Worm (Caenorhabditis elegans) whole organism, L3 larva: ENCODE measurements around the gene ZK682.7.

Source experiments
- R02D3.7 ChIP-seq: fragments of 150-350 bp; optimal IDR thresholded peaks from 2 replicates; lab custom pipeline; 2014; ENCODE audit warnings: missing biosample characterization, missing genetic modification characterization
- ZK546.5 ChIP-seq: sonication (generic microtip); optimal IDR thresholded peaks from 2 replicates; lab custom pipeline; 2017; ENCODE audit warnings: missing biosample characterization, missing genetic modification characterization
- aly-2 ChIP-seq: fragments of 150-350 bp; optimal IDR thresholded peaks from 2 replicates; lab custom pipeline; 2014; ENCODE audit warnings: missing biosample characterization, missing genetic modification characterization
- ama-1 ChIP-seq: fragments of 150-350 bp; optimal IDR thresholded peaks from 2 replicates; lab custom pipeline; 2018
- ceh-16 ChIP-seq: sonication (generic microtip); optimal IDR thresholded peaks from 2 replicates; lab custom pipeline; 2017; ENCODE audit warnings: missing biosample characterization, missing genetic modification characterization
- ceh-28 ChIP-seq: fragments of 150-350 bp; optimal IDR thresholded peaks from 2 replicates; lab custom pipeline; 2014; ENCODE audit warnings: missing biosample characterization, missing genetic modification reagents, missing genetic modification characterization
- ceh-82 ChIP-seq: fragments of 150-350 bp; optimal IDR thresholded peaks from 2 replicates; lab custom pipeline; 2014; ENCODE audit warnings: missing biosample characterization, missing genetic modification characterization
- ceh-9 ChIP-seq: sonication (generic microtip); optimal IDR thresholded peaks from 2 replicates; lab custom pipeline; 2018; ENCODE audit warnings: missing biosample characterization, missing genetic modification characterization
- daf-12 ChIP-seq: fragments of 150-350 bp; optimal IDR thresholded peaks from 2 replicates; lab custom pipeline; 2014; ENCODE audit warnings: missing biosample characterization, missing genetic modification reagents, missing genetic modification characterization
- egl-27 ChIP-seq: sonication (generic microtip); optimal IDR thresholded peaks from 4 replicates; lab custom pipeline; 2017; ENCODE audit warnings: missing biosample characterization, missing genetic modification reagents, missing genetic modification characterization
- egl-5 ChIP-seq: fragments of 150-350 bp; optimal IDR thresholded peaks from 2 replicates; lab custom pipeline; 2017; ENCODE audit warnings: missing biosample characterization, missing genetic modification reagents, missing genetic modification characterization, inconsistent platforms
- elt-2 ChIP-seq: sonication (generic microtip); optimal IDR thresholded peaks from 2 replicates; lab custom pipeline; 2016; ENCODE audit warnings: missing genetic modification reagents, mild to moderate bottlenecking, missing genetic modification characterization, missing compliant biosample characterization
- elt-3 ChIP-seq, 3 experiments: fragments of 150-350 bp in 1 of 3; sonication (generic microtip) in 2 of 3; optimal IDR thresholded peaks; 2 replicates in 2 of 3; 4 replicates in 1 of 3; lab custom pipeline; 2014 to 2017; ENCODE audit warnings: missing biosample characterization in 3 of 3, missing genetic modification characterization in 3 of 3
- eor-1 ChIP-seq, 2 experiments: fragments of 150-350 bp; optimal IDR thresholded peaks; 2 replicates each; lab custom pipeline; 2014 to 2018; ENCODE audit warnings: missing biosample characterization in 2 of 2, missing genetic modification characterization in 2 of 2
- hmg-11 ChIP-seq: sonication (generic microtip); optimal IDR thresholded peaks from 2 replicates; lab custom pipeline; 2016; ENCODE audit warnings: missing genetic modification characterization, missing compliant biosample characterization
- jun-1 ChIP-seq: fragments of 150-350 bp; optimal IDR thresholded peaks from 2 replicates; lab custom pipeline; 2014; ENCODE audit warnings: missing biosample characterization, missing genetic modification reagents, missing genetic modification characterization
- lin-15B ChIP-seq: fragments of 150-350 bp; optimal IDR thresholded peaks from 2 replicates; lab custom pipeline; 2014; ENCODE audit warnings: missing biosample characterization, missing genetic modification characterization
- lsy-12 ChIP-seq: sonication (generic microtip); optimal IDR thresholded peaks from 2 replicates; lab custom pipeline; 2016; ENCODE audit warnings: mild to moderate bottlenecking, missing genetic modification characterization, missing compliant biosample characterization
- nfya-1 ChIP-seq: sonication (generic microtip); optimal IDR thresholded peaks from 2 replicates; lab custom pipeline; 2017; ENCODE audit warnings: missing genetic modification characterization, mild to moderate bottlenecking, missing compliant biosample characterization, antibody characterized with exemption, moderate library complexity; ENCODE audit not compliant: insufficient read depth
- nhr-11 ChIP-seq: fragments of 150-350 bp; optimal IDR thresholded peaks from 2 replicates; lab custom pipeline; 2014; ENCODE audit warnings: missing biosample characterization, missing genetic modification characterization
- nhr-23 ChIP-seq: fragments of 150-350 bp; optimal IDR thresholded peaks from 2 replicates; lab custom pipeline; 2014; ENCODE audit warnings: missing biosample characterization, missing genetic modification reagents, missing genetic modification characterization
- nhr-25 ChIP-seq: sonication (generic microtip); optimal IDR thresholded peaks from 2 replicates; lab custom pipeline; 2017; ENCODE audit warnings: missing biosample characterization, missing genetic modification characterization
- nhr-28 ChIP-seq: fragments of 150-350 bp; optimal IDR thresholded peaks from 2 replicates; lab custom pipeline; 2014; ENCODE audit warnings: missing biosample characterization, missing genetic modification characterization
- nhr-43 ChIP-seq: sonication (generic microtip); optimal IDR thresholded peaks from 2 replicates; lab custom pipeline; 2016; ENCODE audit warnings: mild to moderate bottlenecking, missing genetic modification characterization, missing compliant biosample characterization; ENCODE audit not compliant: poor library complexity, severe bottlenecking
- nhr-67 ChIP-seq: fragments of 150-350 bp; optimal IDR thresholded peaks from 2 replicates; lab custom pipeline; 2014; ENCODE audit warnings: missing biosample characterization, missing genetic modification characterization
- nhr-76 ChIP-seq: fragments of 150-350 bp; sonication (generic microtip); optimal IDR thresholded peaks from 5 replicates; lab custom pipeline; 2014; ENCODE audit warnings: missing biosample characterization, missing genetic modification characterization
- nhr-77 ChIP-seq: fragments of 150-350 bp; optimal IDR thresholded peaks from 2 replicates; lab custom pipeline; 2014; ENCODE audit warnings: missing biosample characterization, missing genetic modification characterization
- pha-4 ChIP-seq: fragments of 150-350 bp; optimal IDR thresholded peaks from 2 replicates; lab custom pipeline; 2014; ENCODE audit warnings: missing biosample characterization, missing genetic modification reagents, missing genetic modification characterization
- pqm-1 ChIP-seq: fragments of 150-350 bp; optimal IDR thresholded peaks from 2 replicates; lab custom pipeline; 2017; ENCODE audit warnings: missing biosample characterization, missing genetic modification characterization, inconsistent platforms
- skn-1 ChIP-seq: fragments of 150-350 bp; optimal IDR thresholded peaks from 2 replicates; lab custom pipeline; 2014; ENCODE audit warnings: missing biosample characterization, missing genetic modification characterization
- snpc-4 ChIP-seq: fragments of 150-350 bp; optimal IDR thresholded peaks from 2 replicates; lab custom pipeline; 2014; ENCODE audit warnings: missing biosample characterization, missing genetic modification characterization
- tbx-2 ChIP-seq: sonication (generic microtip); optimal IDR thresholded peaks from 2 replicates; lab custom pipeline; 2016; ENCODE audit warnings: mild to moderate bottlenecking, missing genetic modification characterization, missing compliant biosample characterization
- unc-62 ChIP-seq: fragments of 150-350 bp; sonication (generic microtip); optimal IDR thresholded peaks from 4 replicates; lab custom pipeline; 2014; ENCODE audit warnings: missing biosample characterization, missing genetic modification reagents, missing genetic modification characterization
- ztf-11 ChIP-seq: fragments of 150-350 bp; optimal IDR thresholded peaks from 2 replicates; lab custom pipeline; 2014; ENCODE audit warnings: missing biosample characterization, missing genetic modification characterization

The ZK682.7 gene

ce11 chrV:9329245-9329979, 37.4 kb upstream of the ZK682.7 start:
- TF ChIP-seq pha-4 (tag; lab: Kevin White, UChicago) (peak; percentile 20), elt-2 (tag; lab: Kevin White, UChicago) (peak; percentile 17), pqm-1 (tag; lab: Kevin White, UChicago) (no peak), ama-1 (lab: Kevin White, UChicago) (no peak), ceh-28 (no peak), aly-2 (tag; lab: Kevin White, UChicago) (no peak), nhr-76 (tag; lab: Kevin White, UChicago) (no peak)

- TF ChIP-seq skn-1 (tag; lab: Kevin White, UChicago), result no peak
- TF ChIP-seq elt-3 (tag; optimal IDR thresholded peaks at IDR 0.05; lab: Kevin White, UChicago), result no peak
- no peak for TF ChIP-seq ZK546.5 (tag; lab: Kevin White, UChicago)
- TF ChIP-seq nfya-1 (tag; lab: Kevin White, UChicago), result no peak
- no peak for TF ChIP-seq unc-62
- TF ChIP-seq nhr-43 (tag; lab: Kevin White, UChicago), result no peak
- TF ChIP-seq ceh-9, result no peak
- peak; percentile 19 for TF ChIP-seq elt-2 (tag; lab: Kevin White, UChicago)
- TF ChIP-seq, all 47 proteins: peak for 1
These were observed 36.7 kb upstream of the ZK682.7 start, which contains the start of gene K07B1.4 for ce11 chrV:9328670-9329069. Gene K07B1.4, plus strand, starts transcription at chrV:9328970.

DNA sequence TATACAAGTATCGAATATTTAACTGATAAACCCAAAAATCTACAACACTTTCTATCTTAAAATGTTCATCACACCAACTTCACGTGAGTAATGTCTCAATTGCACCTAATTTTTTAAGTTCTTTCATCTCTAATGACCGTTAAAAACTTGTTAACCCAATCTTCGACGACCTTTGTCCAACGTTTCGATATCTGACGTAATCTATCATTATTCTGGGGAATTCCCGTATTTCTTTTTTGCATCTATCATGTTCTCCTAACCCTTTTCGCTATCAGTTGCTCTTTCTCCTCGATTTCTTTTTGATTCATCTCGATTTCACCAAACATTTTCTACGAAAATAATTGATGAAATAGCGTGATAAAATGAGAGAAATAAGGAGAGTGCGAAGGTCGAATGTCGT, 35.7 kb upstream of the ZK682.7 start:
- peak; percentile 87 for TF ChIP-seq nhr-23 (tag; lab: Kevin White, UChicago)
- peak; percentile 49 for TF ChIP-seq nhr-25
- no peak for TF ChIP-seq ztf-11
- TF ChIP-seq ZK546.5 (tag; lab: Kevin White, UChicago), result no peak
- TF ChIP-seq nhr-43 (tag; lab: Kevin White, UChicago), result peak; percentile 53
- TF ChIP-seq elt-2 (tag; lab: Kevin White, UChicago), result peak; percentile 72
- TF ChIP-seq jun-1 (tag; lab: Kevin White, UChicago), result no peak
- no peak for TF ChIP-seq egl-27

DNA sequence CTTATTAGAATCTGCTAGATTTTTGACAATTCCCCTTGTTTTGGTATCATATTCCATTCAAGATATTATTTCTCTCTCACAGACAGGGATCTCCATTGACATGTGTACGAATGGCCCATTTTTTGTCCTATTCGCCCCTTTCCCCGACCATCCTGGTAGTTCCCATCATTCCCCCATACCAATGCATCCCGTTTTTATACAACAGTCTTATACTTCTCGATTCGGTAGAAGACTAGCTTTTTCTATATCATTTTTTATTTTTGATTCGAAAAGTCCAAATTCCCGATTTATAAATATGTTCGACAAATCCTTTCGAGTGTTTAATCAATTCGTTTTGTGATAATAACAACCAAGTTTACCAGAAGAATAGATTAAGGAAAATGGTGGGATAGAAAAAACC, 34.9 kb upstream of the ZK682.7 start:
- TF ChIP-seq pqm-1 (tag; lab: Kevin White, UChicago), result no peak
- TF ChIP-seq nhr-25, result no peak
- no peak for TF ChIP-seq ceh-16 (tag; lab: Kevin White, UChicago)
- TF ChIP-seq hmg-11 (tag; lab: Kevin White, UChicago), result no peak
- no peak for TF ChIP-seq nhr-11 (tag; lab: Kevin White, UChicago)
- TF ChIP-seq nhr-67 (tag; lab: Kevin White, UChicago), result no peak
- no peak for TF ChIP-seq ceh-28
- no peak for TF ChIP-seq ZK546.5 (tag; lab: Kevin White, UChicago)
- no peak for TF ChIP-seq ceh-82 (tag; lab: Kevin White, UChicago)
- TF ChIP-seq egl-5, result no peak
- no peak for TF ChIP-seq nhr-43 (tag; lab: Kevin White, UChicago)
- TF ChIP-seq lin-15B (tag; lab: Kevin White, UChicago), result no peak

ce11 chrV:9324167-9324566, 32.2 kb upstream of the ZK682.7 start:
- TF ChIP-seq pha-4 (tag; lab: Kevin White, UChicago), result peak; percentile 14
- TF ChIP-seq snpc-4, result no peak
- TF ChIP-seq nfya-1 (tag; lab: Kevin White, UChicago), result no peak
- peak; percentile 65 for TF ChIP-seq nhr-25
- TF ChIP-seq elt-2 (tag; lab: Kevin White, UChicago), result peak; percentile 20
- TF ChIP-seq, all 47 proteins: peak for 3

- no peak for TF ChIP-seq ceh-28
- TF ChIP-seq tbx-2 (tag; lab: Kevin White, UChicago), result no peak
- no peak for TF ChIP-seq nhr-77 (tag; lab: Kevin White, UChicago)
- TF ChIP-seq lsy-12 (tag; lab: Kevin White, UChicago), result no peak
- no peak for TF ChIP-seq daf-12 (tag; lab: Kevin White, UChicago)
- no peak for TF ChIP-seq pha-4 (tag; lab: Kevin White, UChicago)
- TF ChIP-seq aly-2 (tag; lab: Kevin White, UChicago), result no peak
- TF ChIP-seq eor-1 (tag; optimal IDR thresholded peaks at IDR 0.05; lab: Kevin White, UChicago), result no peak
- no peak for TF ChIP-seq nhr-23 (tag; lab: Kevin White, UChicago)
- TF ChIP-seq egl-27, result no peak
- TF ChIP-seq R02D3.7 (tag; lab: Kevin White, UChicago), result no peak
- TF ChIP-seq nhr-76 (tag; lab: Kevin White, UChicago), result no peak
- no peak for TF ChIP-seq nhr-11 (tag; lab: Kevin White, UChicago)
- no peak for TF ChIP-seq ztf-11
- no peak for TF ChIP-seq nhr-28 (tag; lab: Kevin White, UChicago)
- TF ChIP-seq, all 47 proteins: peak for 0
These were observed 30.9 kb upstream of the ZK682.7 start, which contains the start of gene tag-153 for ce11 chrV:9322886-9323285. Gene tag-153, plus strand, starts transcription at chrV:9323085.
